Worm (Caenorhabditis elegans) whole organism, L4 larva: ENCODE measurements around the gene slc-25A18.1.

Experiments
- F10B5.3 ChIP-seq: sonication (generic microtip); optimal IDR thresholded peaks from 2 replicates; lab custom pipeline; 2016; ENCODE audit warnings: mild to moderate bottlenecking, missing genetic modification characterization, missing compliant biosample characterization
- F37D6.2 ChIP-seq: sonication (generic microtip); optimal IDR thresholded peaks from 2 replicates; lab custom pipeline; 2016; ENCODE audit warnings: mild to moderate bottlenecking, missing genetic modification characterization, missing compliant biosample characterization
- F44E2.7 ChIP-seq: fragments of 200-800 bp; sonication (Bioruptor generic); IDR thresholded peaks from 2 replicates; pipeline ENCODE4 v2.1.2; 2022; ENCODE audit warnings: missing genetic modification characterization, missing compliant biosample characterization
- R02D3.7 ChIP-seq: fragments of 150-350 bp; sonication (generic microtip); optimal IDR thresholded peaks from 3 replicates; lab custom pipeline; 2014; ENCODE audit warnings: missing biosample characterization, missing genetic modification characterization
- T26A8.4 ChIP-seq: fragments of 200-800 bp; sonication (Bioruptor generic); IDR thresholded peaks from 2 replicates; pipeline ENCODE4 v1.3.6; 2022; ENCODE audit warnings: missing genetic modification characterization, missing compliant biosample characterization
- aha-1 ChIP-seq: fragments of 150-350 bp; peaks from one replicate; lab custom pipeline; 2014; ENCODE audit warnings: missing biosample characterization, missing genetic modification characterization
- attf-4 ChIP-seq: sonication (generic microtip); optimal IDR thresholded peaks from 3 replicates; lab custom pipeline; 2017; ENCODE audit warnings: missing biosample characterization, missing genetic modification characterization
- ceh-62 ChIP-seq: sonication (generic microtip); optimal IDR thresholded peaks from 2 replicates; lab custom pipeline; 2017; ENCODE audit warnings: missing biosample characterization, missing genetic modification characterization
- cey-2 ChIP-seq: sonication (generic microtip); optimal IDR thresholded peaks from 3 replicates; lab custom pipeline; 2017; ENCODE audit warnings: missing genetic modification characterization, mild to moderate bottlenecking, missing compliant biosample characterization, antibody characterized with exemption, borderline replicate concordance; ENCODE audit not compliant: insufficient read depth
- daf-12 ChIP-seq: fragments of 150-350 bp; optimal IDR thresholded peaks from 2 replicates; lab custom pipeline; 2014; ENCODE audit warnings: missing biosample characterization, missing genetic modification reagents, missing genetic modification characterization
- dmd-6 ChIP-seq: fragments of 200-800 bp; sonication (Bioruptor generic); IDR thresholded peaks from 2 replicates; pipeline ENCODE4 v1.3.6; 2022; ENCODE audit warnings: missing genetic modification reagents, missing genetic modification characterization, missing compliant biosample characterization
- duxl-1 ChIP-seq: sonication (generic microtip); optimal IDR thresholded peaks from 2 replicates; lab custom pipeline; 2016; ENCODE audit warnings: mild to moderate bottlenecking, missing genetic modification characterization, moderate library complexity, missing compliant biosample characterization; ENCODE audit not compliant: poor library complexity
- egl-43 ChIP-seq: fragments of 200-800 bp; sonication (Bioruptor generic); IDR thresholded peaks from 2 replicates; pipeline ENCODE4 v1.3.6; 2022; ENCODE audit warnings: missing genetic modification reagents, missing genetic modification characterization, missing compliant biosample characterization
- fkh-10 ChIP-seq: fragments of 150-350 bp; optimal IDR thresholded peaks from 2 replicates; lab custom pipeline; 2014; ENCODE audit warnings: missing biosample characterization, missing genetic modification reagents, missing genetic modification characterization
- jun-1 ChIP-seq: fragments of 150-350 bp; optimal IDR thresholded peaks from 2 replicates; lab custom pipeline; 2014; ENCODE audit warnings: missing biosample characterization, missing genetic modification reagents, missing genetic modification characterization
- lin-1 ChIP-seq: fragments of 200-800 bp; sonication (Bioruptor generic); IDR thresholded peaks from 2 replicates; pipeline ENCODE4 v1.3.6; 2022; ENCODE audit warnings: missing genetic modification reagents, missing genetic modification characterization, missing compliant biosample characterization
- lin-29 ChIP-seq: fragments of 200-800 bp; sonication (Bioruptor generic); IDR thresholded peaks from 2 replicates; pipeline ENCODE4 v1.3.6; 2022; ENCODE audit warnings: missing genetic modification reagents, missing genetic modification characterization, missing compliant biosample characterization
- lin-38 ChIP-seq: fragments of 200-800 bp; sonication (Bioruptor generic); IDR thresholded peaks from 2 replicates; pipeline ENCODE4 v1.3.6; 2022; ENCODE audit warnings: missing genetic modification reagents, missing genetic modification characterization, missing compliant biosample characterization
- lin-39 ChIP-seq: fragments of 150-350 bp; optimal IDR thresholded peaks from 2 replicates; lab custom pipeline; 2014; ENCODE audit warnings: missing biosample characterization, missing genetic modification reagents, missing genetic modification characterization
- lir-3 ChIP-seq: sonication (generic microtip); optimal IDR thresholded peaks from 2 replicates; lab custom pipeline; 2016; ENCODE audit warnings: mild to moderate bottlenecking, missing genetic modification characterization, missing compliant biosample characterization
- madf-5 ChIP-seq, 2 experiments: fragments of 200-800 bp; sonication (Bioruptor generic); IDR thresholded peaks; 2 replicates each; pipeline ENCODE4 v1.3.6; 2022; ENCODE audit warnings: missing compliant biosample characterization in 2 of 2, missing genetic modification characterization in 2 of 2
- mdl-1 ChIP-seq, 2 experiments: fragments of 150-350 bp in 1 of 2; sonication (generic microtip) in 1 of 2; optimal IDR thresholded peaks; 2 replicates each; lab custom pipeline; 2014 to 2017; ENCODE audit warnings: missing biosample characterization in 2 of 2, missing genetic modification characterization in 2 of 2
- mes-2 ChIP-seq: sonication (generic microtip); optimal IDR thresholded peaks from 2 replicates; lab custom pipeline; 2016; ENCODE audit warnings: missing genotype, mild to moderate bottlenecking, missing genetic modification characterization, missing compliant biosample characterization; ENCODE audit not compliant: poor library complexity, severe bottlenecking
- mxl-2 ChIP-seq: fragments of 200-800 bp; sonication (Bioruptor generic); conservative IDR thresholded peaks from 2 replicates; pipeline ENCODE4 v1.3.6; 2022; ENCODE audit warnings: missing genetic modification reagents, missing genetic modification characterization, missing compliant biosample characterization
- mxl-3 ChIP-seq: fragments of 200-800 bp; sonication (Bioruptor generic); optimal IDR thresholded peaks from 2 replicates; lab custom pipeline; 2018; ENCODE audit warnings: mild to moderate bottlenecking, missing genetic modification characterization, missing compliant biosample characterization
- nhr-10 ChIP-seq: fragments of 150-350 bp; optimal IDR thresholded peaks from 2 replicates; lab custom pipeline; 2014; ENCODE audit warnings: missing biosample characterization, missing genetic modification characterization
- nhr-237 ChIP-seq: sonication (generic microtip); optimal IDR thresholded peaks from 2 replicates; lab custom pipeline; 2017; ENCODE audit warnings: missing biosample characterization, missing genetic modification characterization
- nhr-25 ChIP-seq: sonication (generic microtip); optimal IDR thresholded peaks from 2 replicates; lab custom pipeline; 2017; ENCODE audit warnings: missing genetic modification characterization, mild to moderate bottlenecking, missing compliant biosample characterization, antibody characterized with exemption, moderate library complexity, borderline replicate concordance; ENCODE audit not compliant: insufficient read depth
- nhr-42 ChIP-seq: fragments of 200-800 bp; sonication (Bioruptor generic); IDR thresholded peaks from 2 replicates; pipeline ENCODE4 v1.3.6; 2022; ENCODE audit warnings: missing genetic modification characterization, missing compliant biosample characterization
- nhr-6 ChIP-seq: fragments of 150-350 bp; optimal IDR thresholded peaks from 2 replicates; lab custom pipeline; 2014; ENCODE audit warnings: missing biosample characterization, missing genetic modification characterization
- sdz-12 ChIP-seq: fragments of 200-800 bp; sonication (Bioruptor generic); optimal IDR thresholded peaks from 2 replicates; lab custom pipeline; 2018; ENCODE audit warnings: mild to moderate bottlenecking, missing genetic modification characterization, missing compliant biosample characterization
- spr-1 ChIP-seq: sonication (generic microtip); optimal IDR thresholded peaks from 2 replicates; lab custom pipeline; 2016; ENCODE audit warnings: mild to moderate bottlenecking, missing genetic modification characterization, missing compliant biosample characterization
- tag-97 ChIP-seq: fragments of 200-800 bp; sonication (Bioruptor generic); IDR thresholded peaks from 2 replicates; pipeline ENCODE4 v1.3.6; 2022; ENCODE audit warnings: missing genetic modification characterization, missing compliant biosample characterization
- tra-1 ChIP-seq: fragments of 200-800 bp; sonication (Bioruptor generic); IDR thresholded peaks from 2 replicates; pipeline ENCODE4 v1.3.6; 2022; ENCODE audit warnings: missing genetic modification reagents, missing genetic modification characterization, missing compliant biosample characterization
- unc-130 ChIP-seq: sonication (generic microtip); optimal IDR thresholded peaks from 2 replicates; lab custom pipeline; 2016; ENCODE audit warnings: missing genetic modification reagents, missing genetic modification characterization, missing compliant biosample characterization
- zfp-2 ChIP-seq: sonication (generic microtip); optimal IDR thresholded peaks from 2 replicates; lab custom pipeline; 2016; ENCODE audit warnings: mild to moderate bottlenecking, missing genetic modification characterization, missing compliant biosample characterization
- ztf-11 ChIP-seq: fragments of 150-350 bp; optimal IDR thresholded peaks from 2 replicates; lab custom pipeline; 2014; ENCODE audit warnings: missing biosample characterization, missing genetic modification characterization

Gene slc-25A18.1

DNA sequence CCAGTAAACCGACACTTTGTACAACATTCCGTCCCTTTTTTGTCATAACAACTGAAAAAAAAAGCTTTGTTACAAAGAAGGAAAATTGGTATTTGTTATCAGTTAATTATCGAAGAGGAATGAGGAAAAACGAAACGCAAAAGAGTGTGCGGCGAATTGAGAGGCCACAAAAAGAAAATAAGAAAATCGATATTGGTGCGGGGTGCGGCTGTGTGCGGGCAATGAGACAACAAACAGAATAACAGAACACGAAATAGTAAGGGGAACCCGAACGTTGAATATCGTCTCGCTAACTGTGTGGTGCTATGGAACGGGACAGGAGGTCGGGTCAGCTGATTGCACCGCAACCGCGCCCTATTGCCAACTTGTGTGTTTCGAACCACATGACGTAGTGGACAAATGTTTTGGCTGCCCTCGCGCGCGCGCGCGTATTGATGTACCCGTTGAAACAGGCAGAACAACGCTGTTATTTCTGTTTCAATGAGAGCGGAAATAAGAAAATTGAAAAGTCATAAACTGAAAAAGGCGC, 36.9 kb upstream of the slc-25A18.1 start, which contains the start of gene C18B12.4 (continued):
- TF ChIP-seq lin-29 (GFP tag; lab: Robert Waterston, UW), result peak; percentile 56; the same call in 1 of the 2 replicates
- TF ChIP-seq fkh-10 (GFP tag; lab: Kevin White, UChicago), result peak; percentile 59
- TF ChIP-seq F44E2.7, result no peak
- no peak for TF ChIP-seq daf-12 (tag; lab: Kevin White, UChicago)
- no peak for TF ChIP-seq jun-1
- TF ChIP-seq spr-1 (tag; lab: Kevin White, UChicago), result peak; percentile 27
- no peak for TF ChIP-seq cey-2 (tag; lab: Kevin White, UChicago)
- no peak for TF ChIP-seq nhr-10 (tag; lab: Kevin White, UChicago)
- TF ChIP-seq unc-130 (GFP tag; lab: Kevin White, UChicago), result no peak
- no peak for TF ChIP-seq ceh-62 (tag; lab: Kevin White, UChicago)
- TF ChIP-seq T26A8.4 (GFP tag; lab: Robert Waterston, UW), result peak; percentile 54
- TF ChIP-seq ztf-11 (tag; lab: Kevin White, UChicago), result no peak
- TF ChIP-seq aha-1 (tag; lab: Kevin White, UChicago), result peak; percentile 99
- peak; percentile 90 for TF ChIP-seq dmd-6 (GFP tag; lab: Robert Waterston, UW)
- peak; percentile 58 for TF ChIP-seq zfp-2 (tag; lab: Kevin White, UChicago)
- no peak for TF ChIP-seq lir-3 (tag; lab: Kevin White, UChicago)
- peak; percentile 62 for TF ChIP-seq nhr-6 (tag; lab: Kevin White, UChicago)
- peak; percentile 93 for TF ChIP-seq lin-38 (GFP tag; lab: Robert Waterston, UW)
- TF ChIP-seq lin-39, result no peak
- no peak for TF ChIP-seq tag-97 (GFP tag; lab: Robert Waterston, UW)
- TF ChIP-seq R02D3.7 (tag; lab: Kevin White, UChicago), result no peak
- TF ChIP-seq mxl-3 (GFP tag; lab: Kevin White, UChicago), result peak; percentile 92
- peak; percentile 73; the same call in 1 of the 2 replicates for TF ChIP-seq lin-1 (GFP tag; lab: Robert Waterston, UW)
- no peak for TF ChIP-seq madf-5 (GFP tag; IDR thresholded peaks at IDR 0.05; lab: Robert Waterston, UW)
- TF ChIP-seq nhr-237, result no peak
- no peak for TF ChIP-seq F10B5.3 (tag; lab: Kevin White, UChicago)
- peak; percentile 72 for TF ChIP-seq mes-2 (tag; lab: Kevin White, UChicago)
- TF ChIP-seq nhr-42, result peak; percentile 90
- peak; percentile 67 to 92 for TF ChIP-seq mdl-1 (tag; optimal IDR thresholded peaks at IDR 0.05; lab: Kevin White, UChicago)
- peak; percentile 44 for TF ChIP-seq F37D6.2 (tag; lab: Kevin White, UChicago)
- no peak for TF ChIP-seq mxl-2
- TF ChIP-seq nhr-25 (tag; lab: Kevin White, UChicago), result peak; percentile 87
- no peak for TF ChIP-seq attf-4 (tag; lab: Kevin White, UChicago)
- no peak for TF ChIP-seq sdz-12
- TF ChIP-seq tra-1, result peak; percentile 83
- TF ChIP-seq duxl-1, result peak; percentile 41
- TF ChIP-seq egl-43 (GFP tag; lab: Robert Waterston, UW), result no peak; the same call in 1 of the 2 replicates
- TF ChIP-seq, all 104 proteins: peak for 49

DNA sequence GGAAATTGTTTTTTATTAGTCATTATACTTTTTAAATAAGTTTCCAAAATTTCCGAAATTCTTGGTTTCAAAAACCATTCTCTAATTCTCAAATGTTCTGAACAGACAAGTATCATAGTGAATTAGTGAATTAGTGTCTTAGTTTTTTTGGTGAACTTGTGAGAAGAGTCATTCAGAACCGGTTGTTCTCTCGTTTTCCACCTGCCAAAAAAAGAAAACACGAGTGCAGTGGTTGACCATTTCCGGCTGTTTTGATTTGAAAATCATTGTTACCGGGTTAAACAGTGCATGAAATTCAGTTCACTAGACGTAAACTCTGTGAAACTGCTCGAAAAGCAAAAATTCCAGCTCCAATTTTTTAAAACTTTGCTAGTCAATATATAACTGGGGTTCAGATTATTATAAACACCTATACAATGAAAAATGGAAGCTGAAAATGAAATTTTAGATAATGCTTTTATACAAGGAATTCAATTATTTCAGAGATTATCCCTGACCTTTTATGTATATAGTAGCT, 36.0 kb upstream of the slc-25A18.1 start:
- TF ChIP-seq duxl-1, result no peak
- peak; percentile 91 for TF ChIP-seq aha-1 (tag; lab: Kevin White, UChicago)
